Fruit fly (Drosophila melanogaster) whole organism, prepupa: ENCODE results near the gene SF2.
A peak's percentile ranks its signal among the peaks of the same experiment; 100 is the strongest.

ENCODE experiments used
- Blimp-1 ChIP-seq: fragments of 200-800 bp; sonication (Bioruptor generic); optimal IDR thresholded peaks from 3 replicates; lab custom pipeline; 2017; ENCODE audit warnings: missing biosample characterization, missing genetic modification characterization, mild to moderate bottlenecking, moderate library complexity, missing genetic modification reagents
- CG11294 ChIP-seq: fragments of 200-800 bp; sonication (Bioruptor generic); IDR thresholded peaks from 2 replicates; pipeline ENCODE4 v1.3.6; 2022; ENCODE audit warnings: missing biosample characterization, missing genetic modification characterization
- CG11762 ChIP-seq: fragments of 200-800 bp; sonication (Bioruptor generic); optimal IDR thresholded peaks from 3 replicates; lab custom pipeline; 2016; ENCODE audit warnings: missing biosample characterization, missing genetic modification characterization; ENCODE audit not compliant: insufficient read depth
- CG16779 ChIP-seq: fragments of 200-800 bp; sonication (Bioruptor generic); optimal IDR thresholded peaks from 3 replicates; lab custom pipeline; 2017; ENCODE audit warnings: missing biosample characterization, mild to moderate bottlenecking, missing genetic modification characterization
- CG3032 ChIP-seq: fragments of 200-800 bp; optimal IDR thresholded peaks from 2 replicates; lab custom pipeline; 2019; ENCODE audit warnings: missing biosample characterization, mild to moderate bottlenecking, missing genetic modification characterization, moderate library complexity
- CG31627 ChIP-seq: fragments of 200-800 bp; sonication (Bioruptor generic); optimal IDR thresholded peaks from 3 replicates; lab custom pipeline; 2016; ENCODE audit warnings: missing biosample characterization, missing genetic modification characterization
- CG34406 ChIP-seq: fragments of 200-800 bp; sonication (Bioruptor generic); optimal IDR thresholded peaks from 3 replicates; lab custom pipeline; 2016; ENCODE audit warnings: missing biosample characterization, missing genetic modification characterization
- CG6808 ChIP-seq: fragments of 200-800 bp; sonication (Bioruptor generic); optimal IDR thresholded peaks from 3 replicates; lab custom pipeline; 2017; ENCODE audit warnings: missing biosample characterization, missing genetic modification characterization, mild to moderate bottlenecking, moderate library complexity, missing genetic modification reagents
- CG6854 ChIP-seq: fragments of 200-800 bp; sonication (Bioruptor generic); optimal IDR thresholded peaks from 2 replicates; lab custom pipeline; 2017; ENCODE audit warnings: missing biosample characterization, mild to moderate bottlenecking, missing genetic modification characterization
- CG7368 ChIP-seq: fragments of 200-800 bp; sonication (Bioruptor generic); optimal IDR thresholded peaks from 3 replicates; lab custom pipeline; 2016; ENCODE audit warnings: missing biosample characterization, missing genetic modification characterization
- CG8119 ChIP-seq: fragments of 200-800 bp; sonication (Bioruptor generic); IDR thresholded peaks from 3 replicates; pipeline ENCODE4 v1.3.6; 2022; ENCODE audit warnings: missing biosample characterization, missing genetic modification characterization
- CG8319 ChIP-seq: fragments of 200-800 bp; sonication (Bioruptor generic); optimal IDR thresholded peaks from 3 replicates; lab custom pipeline; 2016; ENCODE audit warnings: missing biosample characterization, missing genetic modification characterization
- Eip75B ChIP-seq: fragments of 200-800 bp; sonication (Bioruptor generic); optimal IDR thresholded peaks from 3 replicates; lab custom pipeline; 2016; ENCODE audit warnings: missing biosample characterization, missing genetic modification characterization
- Eip78C ChIP-seq: fragments of 200-800 bp; sonication (Bioruptor generic); peaks from one replicate; lab custom pipeline; 2016; ENCODE audit warnings: missing biosample characterization, missing genetic modification characterization
- Eip93F ChIP-seq: fragments of 200-800 bp; sonication (Bioruptor generic); optimal IDR thresholded peaks from 2 replicates; lab custom pipeline; 2016; ENCODE audit warnings: missing biosample characterization, mild to moderate bottlenecking, missing genetic modification characterization
- Gug ChIP-seq: fragments of 200-800 bp; sonication (Bioruptor generic); IDR thresholded peaks from 2 replicates; pipeline ENCODE4 v1.3.6; 2022; ENCODE audit warnings: missing biosample characterization, missing genetic modification characterization
- Hr39 ChIP-seq: fragments of 200-800 bp; sonication (Bioruptor generic); optimal IDR thresholded peaks from 2 replicates; lab custom pipeline; 2016; ENCODE audit warnings: missing biosample characterization, missing genetic modification characterization
- Lpt ChIP-seq: fragments of 200-800 bp; sonication (Bioruptor generic); optimal IDR thresholded peaks from 3 replicates; lab custom pipeline; 2016; ENCODE audit warnings: missing biosample characterization, missing genetic modification characterization
- Met ChIP-seq: fragments of 200-800 bp; sonication (Bioruptor generic); optimal IDR thresholded peaks from 3 replicates; lab custom pipeline; 2016; ENCODE audit warnings: missing biosample characterization, missing genetic modification characterization
- Sox102F ChIP-seq: fragments of 200-800 bp; sonication (Bioruptor generic); optimal IDR thresholded peaks from 2 replicates; lab custom pipeline; 2016; ENCODE audit warnings: missing biosample characterization, mild to moderate bottlenecking, missing genetic modification characterization
- cyc ChIP-seq: fragments of 200-800 bp; sonication (Bioruptor generic); optimal IDR thresholded peaks from 3 replicates; lab custom pipeline; 2016; ENCODE audit warnings: missing biosample characterization, missing genetic modification characterization
- dac ChIP-seq: fragments of 200-800 bp; sonication (Bioruptor generic); optimal IDR thresholded peaks from 2 replicates; lab custom pipeline; 2017; ENCODE audit warnings: missing biosample characterization, mild to moderate bottlenecking, missing genetic modification characterization
- dsx ChIP-seq: fragments of 200-800 bp; optimal IDR thresholded peaks from 3 replicates; lab custom pipeline; 2019; ENCODE audit warnings: missing biosample characterization, mild to moderate bottlenecking, missing genetic modification characterization, moderate library complexity; ENCODE audit not compliant: poor library complexity, severe bottlenecking
- eg ChIP-seq: fragments of 200-800 bp; sonication (Bioruptor generic); IDR thresholded peaks from 3 replicates; pipeline ENCODE4 v1.3.6; 2022; ENCODE audit warnings: missing biosample characterization, missing genetic modification characterization
- esn ChIP-seq: fragments of 200-800 bp; sonication (Bioruptor generic); optimal IDR thresholded peaks from 2 replicates; lab custom pipeline; 2016; ENCODE audit warnings: missing biosample characterization, mild to moderate bottlenecking, missing genetic modification characterization, moderate library complexity
- fd59A ChIP-seq: fragments of 200-800 bp; sonication (Bioruptor generic); optimal IDR thresholded peaks from 2 replicates; lab custom pipeline; 2017; ENCODE audit warnings: missing biosample characterization, mild to moderate bottlenecking, missing genetic modification characterization, missing genetic modification reagents
- net ChIP-seq: fragments of 200-800 bp; sonication (Bioruptor generic); optimal IDR thresholded peaks from 3 replicates; lab custom pipeline; 2016; ENCODE audit warnings: missing biosample characterization, missing genetic modification characterization
- salr ChIP-seq, 2 experiments: fragments of 200-800 bp; sonication (Bioruptor generic); optimal IDR thresholded peaks; 3 replicates each; lab custom pipeline; 2016 to 2018; ENCODE audit warnings: missing biosample characterization in 2 of 2, missing genetic modification characterization in 2 of 2, mild to moderate bottlenecking in 1 of 2
- spab ChIP-seq: fragments of 200-800 bp; sonication (Bioruptor generic); optimal IDR thresholded peaks from 2 replicates; lab custom pipeline; 2017; ENCODE audit warnings: missing biosample characterization, mild to moderate bottlenecking, missing genetic modification characterization, missing genetic modification reagents
- ss ChIP-seq, 2 experiments: fragments of 200-800 bp; sonication (Bioruptor generic); optimal IDR thresholded peaks; 2 replicates in 1 of 2; 3 replicates in 1 of 2; lab custom pipeline; 2017 to 2018; ENCODE audit warnings: mild to moderate bottlenecking in 2 of 2, missing biosample characterization in 2 of 2, missing genetic modification characterization in 2 of 2, moderate library complexity in 1 of 2
- svp ChIP-seq: fragments of 200-800 bp; sonication (Bioruptor generic); peaks from one replicate; lab custom pipeline; 2016; ENCODE audit warnings: missing biosample characterization, missing genetic modification characterization
- topi ChIP-seq: fragments of 200-800 bp; sonication (Bioruptor generic); optimal IDR thresholded peaks from 3 replicates; lab custom pipeline; 2016; ENCODE audit warnings: missing biosample characterization, missing genetic modification characterization
- vri ChIP-seq: fragments of 200-800 bp; sonication (Bioruptor generic); optimal IDR thresholded peaks from 3 replicates; lab custom pipeline; 2016; ENCODE audit warnings: missing biosample characterization, mild to moderate bottlenecking, missing genetic modification characterization

The SF2 gene

DNA sequence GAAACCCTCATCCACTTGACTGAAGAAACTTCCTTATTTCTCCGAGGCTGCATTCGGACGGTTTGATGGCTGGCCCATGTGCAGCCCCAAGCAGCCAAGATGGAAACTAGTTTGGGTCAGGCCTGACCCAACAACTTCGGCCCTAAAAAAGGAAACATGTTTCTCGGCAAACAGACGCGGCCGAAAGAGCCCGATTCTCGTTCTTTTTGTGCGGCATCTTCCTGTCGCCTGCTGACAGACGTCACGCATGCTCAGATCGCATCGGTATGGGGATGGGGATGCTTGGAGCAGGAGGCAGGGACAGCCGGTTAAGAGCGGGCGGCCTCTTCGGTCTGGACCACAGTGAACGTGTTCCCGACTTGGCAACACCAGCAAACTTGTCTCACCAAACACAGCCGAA, 25.0 kb downstream of the SF2 start (continued):
- TF ChIP-seq Eip93F = no peak

DNA sequence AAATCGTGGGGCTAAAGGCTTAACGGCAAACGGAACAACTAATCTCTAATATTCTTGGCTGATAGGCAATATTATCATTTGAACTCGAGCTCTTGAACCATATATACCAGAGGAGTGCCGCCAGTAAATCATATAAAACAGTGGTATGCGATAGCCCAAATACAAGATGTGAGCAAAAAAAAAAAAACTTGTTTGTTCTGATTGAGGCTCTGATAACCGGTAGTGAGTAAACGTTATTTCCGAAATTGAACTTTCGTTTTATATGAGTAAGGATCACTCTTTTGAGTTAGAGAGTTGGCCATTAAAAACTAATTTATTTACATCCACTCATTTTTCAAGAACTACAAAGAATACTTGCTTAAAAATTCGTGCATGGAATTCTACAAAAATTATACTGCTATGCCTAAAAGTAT, 31.7 kb downstream of the SF2 start:
- no peak for TF ChIP-seq CG11294 (GFP tag; lab: Robert Waterston, UW)
- TF ChIP-seq dsx (GFP tag; lab: Kevin White, UChicago) = no peak
- TF ChIP-seq Blimp-1 = no peak
- no peak for TF ChIP-seq CG11762 (GFP tag; lab: Kevin White, UChicago)
- no peak for TF ChIP-seq fd59A (GFP tag; lab: Kevin White, UChicago)
- no peak for TF ChIP-seq eg

DNA sequence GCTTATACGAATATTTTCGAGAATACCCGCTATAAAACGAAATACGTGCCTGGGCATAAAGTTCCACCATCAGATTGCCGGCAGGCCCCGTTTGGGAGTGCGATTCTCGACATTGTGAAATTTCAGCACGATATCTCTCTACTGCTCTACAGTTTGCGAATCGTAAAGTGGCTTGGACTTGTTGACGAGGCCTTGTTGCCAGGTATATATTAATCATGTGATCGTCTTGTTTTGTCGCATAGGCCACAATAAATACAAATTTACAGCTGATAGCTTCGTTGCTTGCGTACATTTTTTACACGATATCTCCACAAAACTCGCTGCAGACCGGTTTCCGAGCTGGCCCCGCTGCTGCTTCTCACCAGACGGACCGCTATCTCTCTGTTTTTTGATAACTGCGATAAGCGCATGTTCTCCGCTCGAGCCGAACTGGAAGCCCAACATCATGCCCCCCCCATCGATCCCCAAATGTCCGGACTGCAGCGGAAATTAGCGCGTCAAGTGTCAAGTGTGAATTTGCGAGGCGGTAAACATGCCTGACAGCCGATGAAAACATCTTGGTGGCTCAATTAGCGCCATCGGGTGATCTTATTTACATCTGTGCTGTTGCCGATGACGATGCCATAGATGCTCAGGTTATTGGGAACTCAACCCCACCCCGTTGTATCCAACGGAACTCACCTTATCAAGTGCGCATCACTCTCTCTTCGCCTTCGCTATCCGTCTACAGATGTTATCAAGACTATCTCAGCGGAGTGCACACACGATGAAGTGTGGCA, 32.3 kb downstream of the SF2 start:
- TF ChIP-seq CG8319 (GFP tag; lab: Kevin White, UChicago) (peak; percentile 31), Hr39 (GFP tag; lab: Kevin White, UChicago) (peak; percentile 22), CG31627 (GFP tag; lab: Kevin White, UChicago) (peak; percentile 33), Sox102F (GFP tag; lab: Kevin White, UChicago) (peak; percentile 28), svp (GFP tag; lab: Kevin White, UChicago) (peak; percentile 94), fd59A (GFP tag; lab: Kevin White, UChicago) (no peak), CG34406 (GFP tag; lab: Kevin White, UChicago) (no peak), ss (GFP tag; optimal IDR thresholded peaks at IDR 0.05; lab: Kevin White, UChicago) (peak; percentile 3 to 20), cyc (peak; percentile 1), Eip78C (peak; percentile 85), vri (GFP tag; lab: Kevin White, UChicago) (peak; percentile 17), CG6808 (GFP tag; lab: Kevin White, UChicago) (peak; percentile 1), net (GFP tag; lab: Kevin White, UChicago) (peak; percentile 10), CG8119 (GFP tag; lab: Robert Waterston, UW) (0 out of 3 replicates have a peak, but pooled peaks have one; percentile 42), CG3032 (tag; lab: Kevin White, UChicago) (no peak), Met (GFP tag; lab: Kevin White, UChicago) (peak; percentile 48), Lpt (peak; percentile 5), topi (GFP tag; lab: Kevin White, UChicago) (peak; percentile 11), esn (GFP tag; lab: Kevin White, UChicago) (peak; percentile 45), Eip75B (peak; percentile 11), CG6854 (GFP tag; lab: Kevin White, UChicago) (peak; percentile 61), CG16779 (tag; lab: Kevin White, UChicago) (no peak), Gug (no peak), dac (GFP tag; lab: Kevin White, UChicago) (no peak), CG7368 (GFP tag; lab: Kevin White, UChicago) (peak; percentile 24), salr (GFP tag; optimal IDR thresholded peaks at IDR 0.05; lab: Kevin White, UChicago) (no peak), spab (no peak)

DNA sequence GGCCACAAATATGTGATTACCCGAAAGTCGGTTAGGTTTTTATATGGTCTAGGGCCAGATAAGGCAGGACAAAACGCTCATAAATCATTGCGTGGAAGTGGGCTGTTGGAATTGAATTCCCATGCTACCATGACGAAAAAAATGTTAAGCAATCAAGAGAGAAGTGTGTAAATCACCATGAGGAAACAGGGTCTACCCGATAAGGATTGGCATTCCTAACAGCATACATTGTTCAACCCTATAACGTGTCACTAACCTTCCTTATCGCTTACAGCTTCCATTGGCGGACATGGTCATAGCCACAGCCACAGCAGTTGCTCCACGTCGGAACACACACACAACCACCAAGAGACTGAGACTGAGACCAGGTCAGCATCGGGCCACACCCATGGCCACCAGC, 33.7 kb downstream of the SF2 start:
- peak; percentile 19 for TF ChIP-seq dsx (GFP tag; lab: Kevin White, UChicago)
- TF ChIP-seq spab = no peak
